Worm (Caenorhabditis elegans) whole organism, L4 larva: ENCODE data around the gene F25B5.5.

Experiments
- F37D6.2 ChIP-seq: sonication (generic microtip); optimal IDR thresholded peaks from 2 replicates; lab custom pipeline; 2016; ENCODE audit warnings: mild to moderate bottlenecking, missing genetic modification characterization, missing compliant biosample characterization
- R02D3.7 ChIP-seq: fragments of 150-350 bp; sonication (generic microtip); optimal IDR thresholded peaks from 3 replicates; lab custom pipeline; 2014; ENCODE audit warnings: missing biosample characterization, missing genetic modification characterization
- T20F7.1 ChIP-seq: fragments of 200-800 bp; sonication (Bioruptor generic); optimal IDR thresholded peaks from 2 replicates; lab custom pipeline; 2018; ENCODE audit warnings: mild to moderate bottlenecking, missing genetic modification characterization, missing compliant biosample characterization
- T26A8.4 ChIP-seq: fragments of 200-800 bp; sonication (Bioruptor generic); IDR thresholded peaks from 2 replicates; pipeline ENCODE4 v1.3.6; 2022; ENCODE audit warnings: missing genetic modification characterization, missing compliant biosample characterization
- ZK337.2 ChIP-seq: fragments of 200-800 bp; sonication (Bioruptor generic); IDR thresholded peaks from 2 replicates; pipeline ENCODE4 v1.3.6; 2022; ENCODE audit warnings: missing genetic modification reagents, missing genetic modification characterization, missing compliant biosample characterization
- arid-1 ChIP-seq: fragments of 200-800 bp; sonication (Bioruptor generic); conservative IDR thresholded peaks from 2 replicates; pipeline ENCODE4 v1.3.6; 2022; ENCODE audit warnings: missing genetic modification reagents, missing genetic modification characterization, missing compliant biosample characterization
- ceh-20 ChIP-seq: fragments of 200-800 bp; sonication (Bioruptor generic); IDR thresholded peaks from 2 replicates; pipeline ENCODE4 v1.3.6; 2022; ENCODE audit warnings: missing genetic modification reagents, missing genetic modification characterization, missing compliant biosample characterization
- ceh-32 ChIP-seq: sonication (generic microtip); optimal IDR thresholded peaks from 2 replicates; lab custom pipeline; 2016; ENCODE audit warnings: mild to moderate bottlenecking, missing genetic modification characterization, missing compliant biosample characterization; ENCODE audit not compliant: poor library complexity
- ceh-44 ChIP-seq: fragments of 200-800 bp; sonication (Bioruptor generic); IDR thresholded peaks from 2 replicates; pipeline ENCODE4 v1.3.6; 2022; ENCODE audit warnings: missing genetic modification reagents, missing genetic modification characterization, missing compliant biosample characterization
- daf-16 ChIP-seq, 3 experiments: sonication (generic microtip); optimal IDR thresholded peaks; 2 replicates each; lab custom pipeline; 2016 to 2017; ENCODE audit warnings: missing genetic modification characterization in 3 of 3, missing genetic modification reagents in 3 of 3, mild to moderate bottlenecking in 2 of 3, missing compliant biosample characterization in 2 of 3, missing biosample characterization in 1 of 3, moderate library complexity in 1 of 3
- daf-8 ChIP-seq: fragments of 200-800 bp; sonication (Bioruptor generic); IDR thresholded peaks from 2 replicates; pipeline ENCODE4 v1.3.6; 2022; ENCODE audit warnings: missing genetic modification characterization, missing compliant biosample characterization
- dmd-6 ChIP-seq: fragments of 200-800 bp; sonication (Bioruptor generic); IDR thresholded peaks from 2 replicates; pipeline ENCODE4 v1.3.6; 2022; ENCODE audit warnings: missing genetic modification reagents, missing genetic modification characterization, missing compliant biosample characterization
- duxl-1 ChIP-seq: sonication (generic microtip); optimal IDR thresholded peaks from 2 replicates; lab custom pipeline; 2016; ENCODE audit warnings: mild to moderate bottlenecking, missing genetic modification characterization, moderate library complexity, missing compliant biosample characterization; ENCODE audit not compliant: poor library complexity
- dve-1 ChIP-seq: sonication (generic microtip); optimal IDR thresholded peaks from 2 replicates; lab custom pipeline; 2017; ENCODE audit warnings: antibody characterized with exemption, mild to moderate bottlenecking, missing genetic modification characterization, missing compliant biosample characterization; ENCODE audit not compliant: insufficient read depth
- egl-27 ChIP-seq: sonication (generic microtip); optimal IDR thresholded peaks from 3 replicates; lab custom pipeline; 2017; ENCODE audit warnings: missing biosample characterization, missing genetic modification reagents, missing genetic modification characterization
- fkh-10 ChIP-seq: fragments of 150-350 bp; optimal IDR thresholded peaks from 2 replicates; lab custom pipeline; 2014; ENCODE audit warnings: missing biosample characterization, missing genetic modification reagents, missing genetic modification characterization
- gei-8 ChIP-seq: fragments of 200-800 bp; sonication (Bioruptor generic); optimal IDR thresholded peaks from 2 replicates; lab custom pipeline; 2018; ENCODE audit warnings: mild to moderate bottlenecking, missing genetic modification characterization, missing compliant biosample characterization
- hif-1 ChIP-seq, 2 experiments: sonication (generic microtip); optimal IDR thresholded peaks; 2 replicates each; lab custom pipeline; 2016 to 2017; ENCODE audit warnings: missing compliant biosample characterization in 2 of 2, missing genetic modification characterization in 2 of 2, missing genetic modification reagents in 2 of 2, missing genotype in 2 of 2, mild to moderate bottlenecking in 1 of 2
- hlh-30 ChIP-seq: sonication (generic microtip); optimal IDR thresholded peaks from 2 replicates; lab custom pipeline; 2017; ENCODE audit warnings: antibody characterized with exemption, mild to moderate bottlenecking, missing genetic modification characterization, missing compliant biosample characterization; ENCODE audit not compliant: insufficient read depth
- jun-1 ChIP-seq: fragments of 150-350 bp; optimal IDR thresholded peaks from 2 replicates; lab custom pipeline; 2014; ENCODE audit warnings: missing biosample characterization, missing genetic modification reagents, missing genetic modification characterization
- lin-15B ChIP-seq: fragments of 150-350 bp; sonication (generic microtip); optimal IDR thresholded peaks from 3 replicates; lab custom pipeline; 2014; ENCODE audit warnings: missing biosample characterization, missing genetic modification characterization
- lin-29 ChIP-seq: fragments of 200-800 bp; sonication (Bioruptor generic); IDR thresholded peaks from 2 replicates; pipeline ENCODE4 v1.3.6; 2022; ENCODE audit warnings: missing genetic modification reagents, missing genetic modification characterization, missing compliant biosample characterization
- lir-3 ChIP-seq: sonication (generic microtip); optimal IDR thresholded peaks from 2 replicates; lab custom pipeline; 2016; ENCODE audit warnings: mild to moderate bottlenecking, missing genetic modification characterization, missing compliant biosample characterization
- madf-5 ChIP-seq, 2 experiments: fragments of 200-800 bp; sonication (Bioruptor generic); IDR thresholded peaks; 2 replicates each; pipeline ENCODE4 v1.3.6; 2022; ENCODE audit warnings: missing compliant biosample characterization in 2 of 2, missing genetic modification characterization in 2 of 2
- mdt-29 ChIP-seq: fragments of 200-800 bp; sonication (Bioruptor generic); IDR thresholded peaks from 2 replicates; pipeline ENCODE4 v1.3.6; 2022; ENCODE audit warnings: missing genetic modification reagents, missing genetic modification characterization, missing compliant biosample characterization
- mep-1 ChIP-seq: fragments of 150-350 bp; sonication (generic microtip); optimal IDR thresholded peaks from 3 replicates; lab custom pipeline; 2014; ENCODE audit warnings: missing biosample characterization, missing genetic modification characterization
- mes-2 ChIP-seq: sonication (generic microtip); optimal IDR thresholded peaks from 2 replicates; lab custom pipeline; 2016; ENCODE audit warnings: missing genotype, mild to moderate bottlenecking, missing genetic modification characterization, missing compliant biosample characterization; ENCODE audit not compliant: poor library complexity, severe bottlenecking
- mxl-2 ChIP-seq: fragments of 200-800 bp; sonication (Bioruptor generic); conservative IDR thresholded peaks from 2 replicates; pipeline ENCODE4 v1.3.6; 2022; ENCODE audit warnings: missing genetic modification reagents, missing genetic modification characterization, missing compliant biosample characterization
- nhr-237 ChIP-seq: sonication (generic microtip); optimal IDR thresholded peaks from 2 replicates; lab custom pipeline; 2017; ENCODE audit warnings: missing biosample characterization, missing genetic modification characterization
- nhr-77 ChIP-seq: fragments of 150-350 bp; optimal IDR thresholded peaks from 2 replicates; lab custom pipeline; 2014; ENCODE audit warnings: missing biosample characterization, missing genetic modification characterization
- php-3 ChIP-seq: fragments of 200-800 bp; sonication (Bioruptor generic); IDR thresholded peaks from 2 replicates; pipeline ENCODE4 v1.3.6; 2022; ENCODE audit warnings: missing genetic modification reagents, missing genetic modification characterization, missing compliant biosample characterization
- pqm-1 ChIP-seq: sonication (generic microtip); optimal IDR thresholded peaks from 2 replicates; lab custom pipeline; 2017; ENCODE audit warnings: missing biosample characterization, missing genetic modification characterization
- rbr-2 ChIP-seq: sonication (generic microtip); optimal IDR thresholded peaks from 2 replicates; lab custom pipeline; 2016; ENCODE audit warnings: missing genotype, missing genetic modification characterization, missing compliant biosample characterization
- saeg-2 ChIP-seq: fragments of 200-800 bp; sonication (Bioruptor generic); IDR thresholded peaks from 2 replicates; pipeline ENCODE4 v1.3.6; 2022; ENCODE audit warnings: missing genetic modification reagents, missing genetic modification characterization, missing compliant biosample characterization
- skn-1 ChIP-seq: fragments of 150-350 bp; optimal IDR thresholded peaks from 2 replicates; lab custom pipeline; 2014; ENCODE audit warnings: missing biosample characterization, missing genetic modification characterization
- snpc-1.2 ChIP-seq: fragments of 200-800 bp; sonication (Bioruptor generic); IDR thresholded peaks from 2 replicates; pipeline ENCODE4 v1.3.6; 2022; ENCODE audit warnings: missing genetic modification reagents, missing genetic modification characterization, missing compliant biosample characterization
- tra-1 ChIP-seq: fragments of 200-800 bp; sonication (Bioruptor generic); IDR thresholded peaks from 2 replicates; pipeline ENCODE4 v1.3.6; 2022; ENCODE audit warnings: missing genetic modification reagents, missing genetic modification characterization, missing compliant biosample characterization
- unc-130 ChIP-seq: sonication (generic microtip); optimal IDR thresholded peaks from 2 replicates; lab custom pipeline; 2016; ENCODE audit warnings: missing genetic modification reagents, missing genetic modification characterization, missing compliant biosample characterization
- unc-39 ChIP-seq: sonication (generic microtip); optimal IDR thresholded peaks from 2 replicates; lab custom pipeline; 2017; ENCODE audit warnings: missing biosample characterization, missing genetic modification characterization
- unc-62 ChIP-seq, 3 experiments: fragments of 150-350 bp in 1 of 3; sonication (generic microtip); optimal IDR thresholded peaks in 2 of 3; peaks in 1 of 3; 1 replicate in 1 of 3; 2 replicates in 2 of 3; lab custom pipeline; 2014 to 2017; ENCODE audit warnings: missing biosample characterization in 3 of 3, missing genetic modification characterization in 3 of 3, missing genetic modification reagents in 3 of 3, missing genotype in 1 of 3
- vab-7 ChIP-seq: fragments of 200-800 bp; sonication (Bioruptor generic); IDR thresholded peaks from 2 replicates; pipeline ENCODE4 v1.3.6; 2022; ENCODE audit warnings: missing genetic modification reagents, missing genetic modification characterization, missing compliant biosample characterization
- zfp-3 ChIP-seq: fragments of 200-800 bp; sonication (Bioruptor generic); conservative IDR thresholded peaks from 2 replicates; pipeline ENCODE4 v1.3.6; 2022; ENCODE audit warnings: missing genetic modification reagents, missing genetic modification characterization, missing compliant biosample characterization
- ztf-11 ChIP-seq: fragments of 150-350 bp; optimal IDR thresholded peaks from 2 replicates; lab custom pipeline; 2014; ENCODE audit warnings: missing biosample characterization, missing genetic modification characterization

F25B5.5 gene

DNA sequence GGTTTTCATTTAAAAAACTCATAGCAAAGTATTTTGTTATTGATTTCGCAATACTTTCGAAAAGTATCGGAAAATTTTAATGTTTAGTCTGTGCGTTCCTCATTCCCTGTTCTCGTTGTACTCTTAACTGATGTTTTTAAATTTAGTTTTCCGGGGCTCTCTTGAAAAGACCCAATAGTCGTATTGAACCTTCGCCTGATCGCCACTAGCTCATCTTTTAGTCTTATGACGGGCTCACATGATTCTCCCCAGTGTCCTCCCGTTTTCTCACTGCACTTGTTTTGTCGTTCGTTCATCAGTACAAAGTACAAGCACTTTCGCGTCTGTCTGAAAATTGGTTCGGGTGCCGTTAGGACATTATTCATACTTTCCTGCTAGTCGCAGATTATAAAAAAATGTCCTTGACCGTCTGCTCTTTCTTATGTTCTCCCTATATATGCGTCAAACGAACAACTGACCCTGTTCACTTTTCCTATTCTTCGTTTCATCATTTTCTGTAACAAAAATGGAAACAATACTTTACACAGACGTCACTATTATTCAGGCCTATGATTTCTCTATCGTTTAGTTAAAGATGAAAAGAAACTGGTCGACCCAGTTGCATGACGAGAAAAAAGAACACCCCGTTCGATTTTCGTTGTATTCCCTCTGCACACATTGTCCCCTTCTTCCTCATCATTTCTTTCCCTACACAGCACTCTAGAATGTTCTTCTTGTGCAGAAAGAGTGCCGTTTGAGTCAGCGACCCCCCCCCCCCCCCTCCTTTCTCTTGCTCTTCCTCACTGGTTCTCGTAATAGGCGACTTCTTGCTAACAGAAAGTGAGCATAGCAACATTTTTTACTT is 6.2 kb downstream of the F25B5.5 start, which contains the start of gene ubq-1 (continued):
- no peak for TF ChIP-seq mdt-29 (GFP tag; lab: Robert Waterston, UW)
- peak; percentile 10 for TF ChIP-seq mes-2 (tag; lab: Kevin White, UChicago)
- TF ChIP-seq lin-29 (GFP tag; lab: Robert Waterston, UW): peak; percentile 50; the same call in 1 of the 2 replicates
- no peak for TF ChIP-seq ZK337.2 (GFP tag; lab: Robert Waterston, UW)
- TF ChIP-seq lir-3 (tag; lab: Kevin White, UChicago): no peak
- no peak for TF ChIP-seq R02D3.7
- TF ChIP-seq F37D6.2 (tag; lab: Kevin White, UChicago): no peak
- TF ChIP-seq skn-1 (tag; lab: Kevin White, UChicago): no peak
- no peak for TF ChIP-seq unc-39 (tag; lab: Kevin White, UChicago)
- no peak for TF ChIP-seq dmd-6 (GFP tag; lab: Robert Waterston, UW)
- TF ChIP-seq vab-7: no peak
- TF ChIP-seq fkh-10 (GFP tag; lab: Kevin White, UChicago): no peak
- no peak for TF ChIP-seq ceh-32 (tag; lab: Kevin White, UChicago)
- peak in 1 of 2 experiments; percentile 96 for TF ChIP-seq unc-62 (GFP tag; optimal IDR thresholded peaks at IDR 0.05 in 1 of 2; lab: Kevin White, UChicago)
- no peak for TF ChIP-seq unc-62 (tag; optimal IDR thresholded peaks at IDR 0.05; lab: Kevin White, UChicago)
- TF ChIP-seq snpc-1.2 (GFP tag; lab: Robert Waterston, UW): no peak
- TF ChIP-seq mep-1: peak; percentile 19
- TF ChIP-seq ztf-11 (tag; lab: Kevin White, UChicago): no peak
- no peak for TF ChIP-seq jun-1 (tag; lab: Kevin White, UChicago)
- TF ChIP-seq saeg-2: no peak
- no peak for TF ChIP-seq rbr-2 (tag; lab: Kevin White, UChicago)
- 0 out of 2 replicates have a peak, but pooled peaks have one; percentile 3 for TF ChIP-seq arid-1 (GFP tag; lab: Robert Waterston, UW)
- TF ChIP-seq, all 104 proteins: peak for 17

ce11 chrIII:5938790-5939452 is 7.0 kb downstream of the F25B5.5 start:
- TF ChIP-seq T20F7.1 (GFP tag; lab: Kevin White, UChicago) (peak; percentile 23), daf-8 (GFP tag; lab: Robert Waterston, UW) (no peak), unc-130 (GFP tag; lab: Kevin White, UChicago) (peak; percentile 84), snpc-1.2 (GFP tag; lab: Robert Waterston, UW) (no peak), mxl-2 (GFP tag; lab: Robert Waterston, UW) (no peak), zfp-3 (GFP tag; lab: Robert Waterston, UW) (no peak), duxl-1 (tag; lab: Kevin White, UChicago) (no peak), dve-1 (tag; lab: Kevin White, UChicago) (peak; percentile 73), ZK337.2 (GFP tag; lab: Robert Waterston, UW) (no peak), madf-5 (GFP tag; IDR thresholded peaks at IDR 0.05; lab: Robert Waterston, UW) (no peak), tra-1 (GFP tag; lab: Robert Waterston, UW) (0 out of 2 replicates have a peak, but pooled peaks have one; percentile 13), mes-2 (tag; lab: Kevin White, UChicago) (peak; percentile 27), dmd-6 (GFP tag; lab: Robert Waterston, UW) (0 out of 2 replicates have a peak, but pooled peaks have one; percentile 33), lir-3 (tag; lab: Kevin White, UChicago) (no peak), ztf-11 (tag; lab: Kevin White, UChicago) (no peak), pqm-1 (peak; percentile 23), nhr-77 (tag; lab: Kevin White, UChicago) (peak; percentile 36), ceh-20 (GFP tag; lab: Robert Waterston, UW) (peak; percentile 58), nhr-237 (tag; lab: Kevin White, UChicago) (no peak), php-3 (peak; percentile 78), lin-15B (tag; lab: Kevin White, UChicago) (no peak), R02D3.7 (no peak), daf-16 (GFP tag; optimal IDR thresholded peaks at IDR 0.05; lab: Kevin White, UChicago) (no peak), daf-16 (tag; optimal IDR thresholded peaks at IDR 0.05; lab: Kevin White, UChicago) (peak; percentile 78), T26A8.4 (GFP tag; lab: Robert Waterston, UW) (no peak), fkh-10 (GFP tag; lab: Kevin White, UChicago) (no peak), egl-27 (tag; lab: Kevin White, UChicago) (no peak), hlh-30 (peak; percentile 67), gei-8 (GFP tag; lab: Kevin White, UChicago) (no peak), ceh-44 (peak; percentile 18; the same call in 1 of the 2 replicates), hif-1 (tag; optimal IDR thresholded peaks at IDR 0.05; lab: Kevin White, UChicago) (no peak)
